Fruit fly (Drosophila melanogaster) whole organism, embryonic: Measurements from ENCODE around the gene MRP.

Experiments used
- B-H1 ChIP-seq: fragments of 200-800 bp; sonication (Bioruptor generic); IDR thresholded peaks from 3 replicates; pipeline ENCODE4 v1.3.6; 2022; ENCODE audit warnings: missing biosample characterization, missing genetic modification characterization
- B-H2 ChIP-seq: fragments of 200-800 bp; sonication (Bioruptor generic); optimal IDR thresholded peaks from 2 replicates; lab custom pipeline; 2018; ENCODE audit warnings: missing biosample characterization, mild to moderate bottlenecking, missing genetic modification characterization
- CG10267 ChIP-seq: fragments of 200-800 bp; sonication (Bioruptor generic); optimal IDR thresholded peaks from 2 replicates; lab custom pipeline; 2018; ENCODE audit warnings: missing biosample characterization, mild to moderate bottlenecking, missing genetic modification characterization, moderate library complexity
- CG10565 ChIP-seq: fragments of 200-800 bp; sonication (Bioruptor generic); optimal IDR thresholded peaks from 3 replicates; lab custom pipeline; 2016; ENCODE audit warnings: missing biosample characterization, mild to moderate bottlenecking, missing genetic modification characterization
- CG10979 ChIP-seq: fragments of 200-800 bp; sonication (Bioruptor generic); optimal IDR thresholded peaks from 2 replicates; lab custom pipeline; 2018; ENCODE audit warnings: missing biosample characterization, mild to moderate bottlenecking, missing genetic modification characterization, moderate library complexity
- CG11695 ChIP-seq: fragments of 200-800 bp; sonication (Bioruptor generic); IDR thresholded peaks from 3 replicates; pipeline ENCODE4 v1.3.6; 2022; ENCODE audit warnings: missing biosample characterization, missing genetic modification characterization
- CG12219 ChIP-seq: fragments of 200-800 bp; sonication (Bioruptor generic); optimal IDR thresholded peaks from 3 replicates; lab custom pipeline; 2018; ENCODE audit warnings: missing biosample characterization, mild to moderate bottlenecking, missing genetic modification characterization
- CG12236 ChIP-seq: fragments of 200-800 bp; sonication (Bioruptor generic); optimal IDR thresholded peaks from 2 replicates; lab custom pipeline; 2016; ENCODE audit warnings: missing biosample characterization, missing genetic modification characterization
- CG13287 ChIP-seq: fragments of 200-800 bp; sonication (Bioruptor generic); IDR thresholded peaks from 2 replicates; pipeline ENCODE4 v1.3.6; 2022; ENCODE audit warnings: missing biosample characterization, missing genetic modification characterization; ENCODE audit not compliant: partially characterized antibody
- CG13296 ChIP-seq: fragments of 200-800 bp; sonication (Bioruptor generic); optimal IDR thresholded peaks from 3 replicates; lab custom pipeline; 2018; ENCODE audit warnings: missing biosample characterization, mild to moderate bottlenecking, missing genetic modification characterization
- CG14441 ChIP-seq: fragments of 200-800 bp; sonication (Bioruptor generic); IDR thresholded peaks from 2 replicates; pipeline ENCODE4 v1.3.6; 2022; ENCODE audit warnings: missing biosample characterization, missing genetic modification characterization
- CG15073 ChIP-seq: fragments of 200-800 bp; sonication (Bioruptor generic); optimal IDR thresholded peaks from 2 replicates; lab custom pipeline; 2016; ENCODE audit warnings: missing biosample characterization, missing genetic modification characterization
- CG15479 ChIP-seq: fragments of 200-800 bp; sonication (Bioruptor generic); optimal IDR thresholded peaks from 3 replicates; lab custom pipeline; 2019; ENCODE audit warnings: missing biosample characterization, mild to moderate bottlenecking, missing genetic modification characterization, moderate library complexity
- CG1602 ChIP-seq: fragments of 200-800 bp; sonication (Bioruptor generic); optimal IDR thresholded peaks from 3 replicates; lab custom pipeline; 2016; ENCODE audit warnings: missing biosample characterization, missing genetic modification characterization
- CG16779 ChIP-seq: fragments of 200-800 bp; sonication (Bioruptor generic); IDR thresholded peaks from 2 replicates; pipeline ENCODE4 v1.3.6; 2022; ENCODE audit warnings: missing biosample characterization, missing genetic modification characterization
- CG16863 ChIP-seq: fragments of 200-800 bp; sonication (Bioruptor generic); optimal IDR thresholded peaks from 3 replicates; lab custom pipeline; 2016; ENCODE audit warnings: missing biosample characterization, missing genetic modification characterization
- CG18011 ChIP-seq: fragments of 200-800 bp; sonication (Bioruptor generic); optimal IDR thresholded peaks from 2 replicates; lab custom pipeline; 2017; ENCODE audit warnings: missing biosample characterization, missing genetic modification characterization, mild to moderate bottlenecking, moderate library complexity, missing genotype
- CG18599 ChIP-seq: fragments of 200-800 bp; sonication (Bioruptor generic); optimal IDR thresholded peaks from 3 replicates; lab custom pipeline; 2017; ENCODE audit warnings: missing biosample characterization, missing genetic modification characterization, mild to moderate bottlenecking, moderate library complexity, missing genetic modification reagents
- CG18619 ChIP-seq: fragments of 200-800 bp; sonication (Bioruptor generic); optimal IDR thresholded peaks from 3 replicates; lab custom pipeline; 2017; ENCODE audit warnings: missing biosample characterization, mild to moderate bottlenecking, missing genetic modification characterization
- CG18764 ChIP-seq: fragments of 200-800 bp; sonication (Bioruptor generic); optimal IDR thresholded peaks from 3 replicates; lab custom pipeline; 2016; ENCODE audit warnings: missing biosample characterization, missing genetic modification characterization
- CG42726 ChIP-seq: fragments of 200-800 bp; sonication (Bioruptor generic); IDR thresholded peaks from 2 replicates; pipeline ENCODE4 v1.3.6; 2022; ENCODE audit warnings: missing biosample characterization, missing genetic modification characterization; ENCODE audit not compliant: partially characterized antibody
- CG7357 ChIP-seq: fragments of 200-800 bp; sonication (Bioruptor generic); IDR thresholded peaks from 3 replicates; pipeline ENCODE4 v1.3.6; 2022; ENCODE audit warnings: missing biosample characterization, missing genetic modification characterization
- CG7372 ChIP-seq: fragments of 200-800 bp; sonication (Bioruptor generic); IDR thresholded peaks from 2 replicates; pipeline ENCODE4 v1.3.6; 2022; ENCODE audit warnings: missing biosample characterization, missing genetic modification characterization
- CG9876 ChIP-seq: fragments of 200-800 bp; sonication (Bioruptor generic); optimal IDR thresholded peaks from 2 replicates; lab custom pipeline; 2016; ENCODE audit warnings: missing biosample characterization, missing genetic modification characterization
- Deaf1 ChIP-seq: fragments of 200-800 bp; optimal IDR thresholded peaks from 3 replicates; lab custom pipeline; 2019; ENCODE audit warnings: missing biosample characterization, mild to moderate bottlenecking, missing genetic modification characterization, moderate library complexity
- Doc2 ChIP-seq: fragments of 200-800 bp; sonication (Bioruptor generic); IDR thresholded peaks from 2 replicates; pipeline ENCODE4 v1.3.6; 2022; ENCODE audit warnings: missing biosample characterization, missing genetic modification characterization
- E2f1 ChIP-seq: fragments of 200-800 bp; sonication (Bioruptor generic); IDR thresholded peaks from 2 replicates; pipeline ENCODE4 v1.3.6; 2022; ENCODE audit warnings: missing biosample characterization, missing genetic modification characterization
- HHEX ChIP-seq: fragments of 200-800 bp; sonication (Bioruptor generic); optimal IDR thresholded peaks from 3 replicates; lab custom pipeline; 2017; ENCODE audit warnings: missing biosample characterization, mild to moderate bottlenecking, missing genetic modification characterization, missing genetic modification reagents
- HLH3B ChIP-seq: fragments of 200-800 bp; sonication (Bioruptor generic); IDR thresholded peaks from 2 replicates; pipeline ENCODE4 v1.3.6; 2022; ENCODE audit warnings: missing biosample characterization, missing genetic modification characterization
- HLHmδ ChIP-seq: fragments of 200-800 bp; sonication (Bioruptor generic); optimal IDR thresholded peaks from 2 replicates; lab custom pipeline; 2018; ENCODE audit warnings: missing biosample characterization, mild to moderate bottlenecking, missing genetic modification characterization, moderate library complexity
- Max ChIP-seq: fragments of 200-800 bp; sonication (Bioruptor generic); optimal IDR thresholded peaks from 2 replicates; lab custom pipeline; 2016; ENCODE audit warnings: missing biosample characterization, mild to moderate bottlenecking, missing genetic modification characterization
- Sin3A ChIP-seq: fragments of >200 bp; optimal IDR thresholded peaks from 2 replicates; lab custom pipeline; 2018
- ac ChIP-seq: fragments of 200-800 bp; sonication (Bioruptor generic); optimal IDR thresholded peaks from 3 replicates; lab custom pipeline; 2017; ENCODE audit warnings: missing biosample characterization, mild to moderate bottlenecking, missing genetic modification characterization
- bab2 ChIP-seq: fragments of 200-800 bp; sonication (Bioruptor generic); optimal IDR thresholded peaks from 2 replicates; lab custom pipeline; 2016; ENCODE audit warnings: missing biosample characterization, missing genetic modification characterization
- croc ChIP-seq: fragments of 200-800 bp; sonication (Bioruptor generic); conservative IDR thresholded peaks from 3 replicates; pipeline ENCODE4 v1.3.6; 2022; ENCODE audit warnings: missing biosample characterization, missing genetic modification characterization
- fd3F ChIP-seq: fragments of 200-800 bp; sonication (Bioruptor generic); optimal IDR thresholded peaks from 2 replicates; lab custom pipeline; 2018; ENCODE audit warnings: missing biosample characterization, mild to moderate bottlenecking, missing genetic modification characterization, moderate library complexity
- fru ChIP-seq: fragments of >200 bp; optimal IDR thresholded peaks from 2 replicates; lab custom pipeline; 2017
- gcm2 ChIP-seq: fragments of 200-800 bp; sonication (Bioruptor generic); optimal IDR thresholded peaks from 2 replicates; lab custom pipeline; 2016; ENCODE audit warnings: missing biosample characterization, missing genetic modification characterization
- hb ChIP-seq: fragments of 200-800 bp; sonication (Bioruptor generic); IDR thresholded peaks from 3 replicates; pipeline ENCODE4 v1.3.6; 2022; ENCODE audit warnings: missing biosample characterization, missing genetic modification characterization; ENCODE audit not compliant: partially characterized antibody
- lilli ChIP-seq: fragments of 200-800 bp; sonication (Bioruptor generic); optimal IDR thresholded peaks from 3 replicates; lab custom pipeline; 2016; ENCODE audit warnings: missing biosample characterization, missing genetic modification characterization
- lov ChIP-seq, 2 experiments: fragments of 200-800 bp in 1 of 2; fragments of >200 bp in 1 of 2; sonication (Bioruptor generic) in 1 of 2; IDR thresholded peaks in 1 of 2; optimal IDR thresholded peaks in 1 of 2; 2 replicates in 1 of 2; 3 replicates in 1 of 2; pipeline versions ENCODE4 v1.3.6 to Lab custom; 2017 to 2022; ENCODE audit warnings: missing biosample characterization in 1 of 2, missing genetic modification characterization in 1 of 2
- nom ChIP-seq: fragments of 200-800 bp; sonication (Bioruptor generic); optimal IDR thresholded peaks from 2 replicates; lab custom pipeline; 2017; ENCODE audit warnings: missing biosample characterization, missing genetic modification characterization, mild to moderate bottlenecking, moderate library complexity, missing genetic modification reagents
- onecut ChIP-seq: fragments of 200-800 bp; sonication (Bioruptor generic); IDR thresholded peaks from 2 replicates; pipeline ENCODE4 v1.3.6; 2022; ENCODE audit warnings: missing biosample characterization, missing genetic modification characterization
- pho ChIP-seq: fragments of 200-800 bp; sonication (Bioruptor generic); optimal IDR thresholded peaks from 2 replicates; lab custom pipeline; 2016; ENCODE audit warnings: missing biosample characterization, missing genetic modification characterization
- pzg ChIP-seq: fragments of 200-800 bp; sonication (Bioruptor generic); optimal IDR thresholded peaks from 3 replicates; lab custom pipeline; 2018; ENCODE audit warnings: missing biosample characterization, mild to moderate bottlenecking, missing genetic modification characterization, moderate library complexity
- row ChIP-seq: fragments of 200-800 bp; sonication (Bioruptor generic); IDR thresholded peaks from 3 replicates; pipeline ENCODE4 v1.3.6; 2022; ENCODE audit warnings: missing biosample characterization, missing genetic modification characterization
- slp2 ChIP-seq: fragments of 200-800 bp; sonication (Bioruptor generic); optimal IDR thresholded peaks from 2 replicates; lab custom pipeline; 2016; ENCODE audit warnings: missing biosample characterization, missing genetic modification characterization
- sug ChIP-seq: fragments of 200-800 bp; optimal IDR thresholded peaks from 2 replicates; lab custom pipeline; 2019; ENCODE audit warnings: missing biosample characterization, mild to moderate bottlenecking, missing genetic modification characterization, moderate library complexity
- tna ChIP-seq: fragments of 200-800 bp; sonication (Bioruptor generic); IDR thresholded peaks from 2 replicates; pipeline ENCODE4 v1.3.6; 2022; ENCODE audit warnings: missing biosample characterization, missing genetic modification characterization; ENCODE audit not compliant: partially characterized antibody
- ttk ChIP-seq: fragments of 200-800 bp; sonication (Bioruptor generic); IDR thresholded peaks from 2 replicates; pipeline ENCODE4 v2.1.2; 2022; ENCODE audit warnings: missing biosample characterization, missing genetic modification characterization
- yki ChIP-seq: fragments of >200 bp; optimal IDR thresholded peaks from 3 replicates; lab custom pipeline; 2018

Gene MRP

DNA sequence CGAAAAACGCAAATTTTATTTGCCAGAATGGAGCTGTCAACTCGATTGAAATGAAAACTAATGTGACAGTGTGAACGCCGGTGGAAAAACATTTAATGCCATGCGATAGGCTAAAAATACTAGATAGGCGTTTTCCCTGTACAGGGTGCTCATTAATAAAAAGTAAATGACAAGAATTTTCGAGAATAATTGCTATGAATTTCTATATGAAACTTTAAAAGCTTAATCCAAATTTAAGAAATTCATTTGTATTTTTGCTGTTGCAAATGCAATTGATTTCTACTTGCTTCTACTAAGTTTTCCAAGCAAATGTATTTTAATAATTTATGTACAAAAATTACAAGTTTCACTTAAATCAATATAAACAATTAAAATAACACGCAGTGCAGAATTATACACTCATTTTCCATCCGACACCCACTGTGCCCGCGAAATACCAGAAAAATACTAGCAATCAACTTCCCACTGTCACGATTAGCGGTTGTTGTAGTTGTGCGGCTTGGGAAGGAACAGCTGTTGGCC is 3.0 kb downstream of the MRP start, which contains the start of gene Pih1D1 (continued):
- peak; percentile 75 for TF ChIP-seq gcm2
- peak; percentile 92 for TF ChIP-seq fd3F (GFP tag; lab: Kevin White, UChicago)
- peak; percentile 94 for TF ChIP-seq HHEX (GFP tag; lab: Kevin White, UChicago)
- peak; percentile 7 for TF ChIP-seq CG15479
- TF ChIP-seq pho = peak; percentile 96
- TF ChIP-seq Sin3A (lab: Kevin White, UChicago) = peak; percentile 54
- peak; percentile 89 for TF ChIP-seq CG10267 (tag; lab: Kevin White, UChicago)
- peak; percentile 79 for TF ChIP-seq Deaf1
- TF ChIP-seq onecut = peak; percentile 82
- peak; percentile 92 for TF ChIP-seq CG18764 (GFP tag; lab: Kevin White, UChicago)
- peak; percentile 96 for TF ChIP-seq croc (GFP tag; lab: Robert Waterston, UW)
- TF ChIP-seq HLH3B (GFP tag; lab: Robert Waterston, UW) = peak; percentile 92
- no peak for TF ChIP-seq CG13287 (GFP tag; lab: Robert Waterston, UW)
- no peak for TF ChIP-seq hb (GFP tag; lab: Robert Waterston, UW)
- TF ChIP-seq CG16779 (GFP tag; lab: Robert Waterston, UW) = peak; percentile 72
- TF ChIP-seq E2f1 (GFP tag; lab: Robert Waterston, UW) = peak; percentile 95
- peak; percentile 95 for TF ChIP-seq lilli (GFP tag; lab: Kevin White, UChicago)
- TF ChIP-seq B-H2 (GFP tag; lab: Kevin White, UChicago) = peak; percentile 85
- peak; percentile 89 for TF ChIP-seq slp2 (GFP tag; lab: Kevin White, UChicago)
- peak; percentile 94 for TF ChIP-seq CG14441 (GFP tag; lab: Robert Waterston, UW)
- peak; percentile 92 for TF ChIP-seq CG10979 (tag; lab: Kevin White, UChicago)
- TF ChIP-seq tna (GFP tag; lab: Robert Waterston, UW) = no peak
- peak; percentile 91 for TF ChIP-seq B-H1
- TF ChIP-seq CG18619 (GFP tag; lab: Kevin White, UChicago) = peak; percentile 94
- TF ChIP-seq ttk = peak; percentile 94
- peak; percentile 95 for TF ChIP-seq CG18599
- peak; percentile 91 for TF ChIP-seq CG16863 (GFP tag; lab: Kevin White, UChicago)
- peak; percentile 83 for TF ChIP-seq CG12219
- TF ChIP-seq CG15073 (GFP tag; lab: Kevin White, UChicago) = peak; percentile 77
- peak; percentile 94 for TF ChIP-seq Max
- peak; percentile 93 for TF ChIP-seq CG7357 (GFP tag; lab: Robert Waterston, UW)
- TF ChIP-seq CG18011 = peak; percentile 85
- TF ChIP-seq sug (tag; lab: Kevin White, UChicago) = peak; percentile 96
- no peak for TF ChIP-seq CG13296 (GFP tag; lab: Kevin White, UChicago)
- no peak for TF ChIP-seq CG42726 (GFP tag; lab: Robert Waterston, UW)
- peak; percentile 95 for TF ChIP-seq bab2 (GFP tag; lab: Kevin White, UChicago)
- TF ChIP-seq ac = peak; percentile 7
- peak; percentile 96 for TF ChIP-seq row (GFP tag; lab: Robert Waterston, UW)
- TF ChIP-seq Doc2 = peak; percentile 82
- TF ChIP-seq CG12236 (GFP tag; lab: Kevin White, UChicago) = peak; percentile 85
- TF ChIP-seq fru (lab: Kevin White, UChicago) = no peak
- TF ChIP-seq CG10565 (GFP tag; lab: Kevin White, UChicago) = peak; percentile 81
- no peak for TF ChIP-seq yki (lab: Kevin White, UChicago)
- TF ChIP-seq CG1602 = peak; percentile 97
- TF ChIP-seq HLHmδ (GFP tag; lab: Kevin White, UChicago) = no peak
- TF ChIP-seq CG7372 = peak; percentile 96
- TF ChIP-seq CG9876 (GFP tag; lab: Kevin White, UChicago) = peak; percentile 88
- TF ChIP-seq lov (optimal IDR thresholded peaks at IDR 0.05; lab: Kevin White, UChicago) = no peak
- TF ChIP-seq lov (GFP tag; IDR thresholded peaks at IDR 0.05; lab: Robert Waterston, UW) = peak; percentile 82
- peak; percentile 63 for TF ChIP-seq nom (GFP tag; lab: Kevin White, UChicago)
- peak; percentile 95 for TF ChIP-seq CG11695 (GFP tag; lab: Robert Waterston, UW)
- peak; percentile 53 for TF ChIP-seq pzg (GFP tag; lab: Kevin White, UChicago)
